Fruit fly (Drosophila melanogaster) whole organism, embryonic: ENCODE data around the gene dor.

ENCODE experiments used
- ATbp ChIP-seq: fragments of 200-800 bp; sonication (Bioruptor generic); optimal IDR thresholded peaks from 2 replicates; lab custom pipeline; 2017; ENCODE audit warnings: missing biosample characterization, mild to moderate bottlenecking, missing genetic modification characterization, missing genetic modification reagents
- Aef1 ChIP-seq: fragments of 200-800 bp; sonication (Bioruptor generic); IDR thresholded peaks from 3 replicates; pipeline ENCODE4 v1.3.6; 2022; ENCODE audit warnings: missing biosample characterization, missing genetic modification characterization
- Blimp-1 ChIP-seq: fragments of 200-800 bp; sonication (Bioruptor generic); optimal IDR thresholded peaks from 3 replicates; lab custom pipeline; 2018; ENCODE audit warnings: missing biosample characterization, missing genetic modification characterization, mild to moderate bottlenecking, moderate library complexity, missing genetic modification reagents
- Bteb2 ChIP-seq: fragments of 200-800 bp; sonication (Bioruptor generic); optimal IDR thresholded peaks from 2 replicates; lab custom pipeline; 2016; ENCODE audit warnings: missing biosample characterization, missing genetic modification characterization
- CG10979 ChIP-seq: fragments of 200-800 bp; sonication (Bioruptor generic); optimal IDR thresholded peaks from 2 replicates; lab custom pipeline; 2018; ENCODE audit warnings: missing biosample characterization, mild to moderate bottlenecking, missing genetic modification characterization, moderate library complexity
- CG11695 ChIP-seq: fragments of 200-800 bp; sonication (Bioruptor generic); IDR thresholded peaks from 3 replicates; pipeline ENCODE4 v1.3.6; 2022; ENCODE audit warnings: missing biosample characterization, missing genetic modification characterization
- CG12236 ChIP-seq: fragments of 200-800 bp; sonication (Bioruptor generic); optimal IDR thresholded peaks from 2 replicates; lab custom pipeline; 2016; ENCODE audit warnings: missing biosample characterization, missing genetic modification characterization
- CG12299 ChIP-seq: fragments of 200-800 bp; sonication (Bioruptor generic); optimal IDR thresholded peaks from 2 replicates; lab custom pipeline; 2018; ENCODE audit warnings: missing biosample characterization, mild to moderate bottlenecking, missing genetic modification characterization
- CG15011 ChIP-seq: fragments of 200-800 bp; sonication (Bioruptor generic); optimal IDR thresholded peaks from 3 replicates; lab custom pipeline; 2018; ENCODE audit warnings: missing biosample characterization, mild to moderate bottlenecking, missing genetic modification characterization
- CG16813 ChIP-seq: fragments of 200-800 bp; sonication (Bioruptor generic); IDR thresholded peaks from 3 replicates; pipeline ENCODE4 v1.3.6; 2022; ENCODE audit warnings: missing biosample characterization, missing genetic modification characterization; ENCODE audit not compliant: partially characterized antibody
- CG17359 ChIP-seq: fragments of 200-800 bp; sonication (Bioruptor generic); optimal IDR thresholded peaks from 3 replicates; lab custom pipeline; 2018; ENCODE audit warnings: missing biosample characterization, mild to moderate bottlenecking, missing genetic modification characterization, moderate library complexity
- CG17912 ChIP-seq: fragments of 200-800 bp; sonication (Bioruptor generic); optimal IDR thresholded peaks from 2 replicates; lab custom pipeline; 2018; ENCODE audit warnings: missing biosample characterization, mild to moderate bottlenecking, missing genetic modification characterization
- CG5953 ChIP-seq: fragments of 200-800 bp; sonication (Bioruptor generic); IDR thresholded peaks from 2 replicates; pipeline ENCODE4 v1.3.6; 2022; ENCODE audit warnings: missing biosample characterization, missing genetic modification characterization
- CG6854 ChIP-seq: fragments of 200-800 bp; sonication (Bioruptor generic); optimal IDR thresholded peaks from 3 replicates; lab custom pipeline; 2017; ENCODE audit warnings: missing biosample characterization, mild to moderate bottlenecking, missing genetic modification characterization
- CHES-1-like ChIP-seq: fragments of 200-800 bp; sonication (Bioruptor generic); optimal IDR thresholded peaks from 2 replicates; lab custom pipeline; 2016; ENCODE audit warnings: missing biosample characterization, missing genetic modification characterization
- CTCF ChIP-seq: fragments of 200-800 bp; sonication (Bioruptor generic); optimal IDR thresholded peaks from 2 replicates; lab custom pipeline; 2017; ENCODE audit warnings: missing biosample characterization, mild to moderate bottlenecking, missing genetic modification characterization, moderate library complexity
- Dbx ChIP-seq: fragments of 200-800 bp; sonication (Bioruptor generic); IDR thresholded peaks from 3 replicates; pipeline ENCODE4 v1.3.6; 2022; ENCODE audit warnings: missing biosample characterization, missing genetic modification characterization
- Fer2 ChIP-seq: fragments of 200-800 bp; sonication (Bioruptor generic); optimal IDR thresholded peaks from 2 replicates; lab custom pipeline; 2018; ENCODE audit warnings: missing biosample characterization, mild to moderate bottlenecking, missing genetic modification characterization, moderate library complexity
- Fer3 ChIP-seq: fragments of 200-800 bp; sonication (Bioruptor generic); optimal IDR thresholded peaks from 2 replicates; lab custom pipeline; 2018; ENCODE audit warnings: missing biosample characterization, mild to moderate bottlenecking, missing genetic modification characterization, moderate library complexity
- GATAe ChIP-seq: fragments of 200-800 bp; sonication (Bioruptor generic); conservative IDR thresholded peaks from 2 replicates; pipeline ENCODE4 v1.3.6; 2022; ENCODE audit warnings: missing biosample characterization, missing genetic modification characterization
- HLHmδ ChIP-seq: fragments of 200-800 bp; sonication (Bioruptor generic); optimal IDR thresholded peaks from 2 replicates; lab custom pipeline; 2018; ENCODE audit warnings: missing biosample characterization, mild to moderate bottlenecking, missing genetic modification characterization, moderate library complexity
- Hr39 ChIP-seq: fragments of >200 bp; optimal IDR thresholded peaks from 2 replicates; lab custom pipeline; 2017
- Mes4 ChIP-seq: fragments of 200-800 bp; sonication (Bioruptor generic); optimal IDR thresholded peaks from 2 replicates; lab custom pipeline; 2016; ENCODE audit warnings: missing biosample characterization, missing genetic modification characterization
- Mrtf ChIP-seq: fragments of 200-800 bp; sonication (Bioruptor generic); IDR thresholded peaks from 3 replicates; pipeline ENCODE4 v1.3.6; 2022; ENCODE audit warnings: missing biosample characterization, missing genetic modification characterization
- Myb ChIP-seq: fragments of 200-800 bp; sonication (Bioruptor generic); optimal IDR thresholded peaks from 2 replicates; lab custom pipeline; 2016; ENCODE audit warnings: missing biosample characterization, missing genetic modification characterization
- NC2β ChIP-seq: fragments of 200-800 bp; sonication (Bioruptor generic); optimal IDR thresholded peaks from 2 replicates; lab custom pipeline; 2016; ENCODE audit warnings: missing biosample characterization, missing genetic modification characterization
- Nf-YA ChIP-seq: fragments of 200-800 bp; sonication (Bioruptor generic); IDR thresholded peaks from 2 replicates; pipeline ENCODE4 v1.3.6; 2022; ENCODE audit warnings: missing biosample characterization, missing genetic modification characterization
- Ptx1 ChIP-seq: fragments of 200-800 bp; sonication (Bioruptor generic); IDR thresholded peaks from 2 replicates; pipeline ENCODE4 v1.3.6; 2022; ENCODE audit warnings: missing biosample characterization, missing genetic modification characterization
- Ssrp ChIP-seq: fragments of 200-800 bp; sonication (Bioruptor generic); optimal IDR thresholded peaks from 2 replicates; lab custom pipeline; 2018; ENCODE audit warnings: missing biosample characterization, mild to moderate bottlenecking, missing genetic modification characterization, moderate library complexity
- Stat92E ChIP-seq, 3 experiments: fragments of >200 bp in 2 of 3; fragments of 200-800 bp in 1 of 3; sonication (Bioruptor generic) in 1 of 3; optimal IDR thresholded peaks; 2 replicates each; lab custom pipeline; 2017 to 2019; ENCODE audit warnings: missing biosample characterization in 3 of 3, missing genetic modification characterization in 3 of 3, mild to moderate bottlenecking in 1 of 3, moderate library complexity in 1 of 3
- abd-A ChIP-seq: fragments of 200-800 bp; sonication (Bioruptor generic); optimal IDR thresholded peaks from 3 replicates; lab custom pipeline; 2019; ENCODE audit warnings: missing biosample characterization, mild to moderate bottlenecking, missing genetic modification characterization, moderate library complexity
- bbx ChIP-seq: fragments of 200-800 bp; sonication (Bioruptor generic); IDR thresholded peaks from 2 replicates; pipeline ENCODE4 v1.3.6; 2022; ENCODE audit warnings: missing biosample characterization, missing genetic modification characterization; ENCODE audit not compliant: partially characterized antibody
- cad ChIP-seq: fragments of >200 bp; optimal IDR thresholded peaks from 2 replicates; lab custom pipeline; 2017; ENCODE audit warnings: missing biosample characterization, missing genetic modification characterization
- cwo ChIP-seq: fragments of 200-800 bp; sonication (Bioruptor generic); optimal IDR thresholded peaks from 3 replicates; lab custom pipeline; 2017; ENCODE audit warnings: missing biosample characterization, missing genetic modification characterization, mild to moderate bottlenecking, moderate library complexity, missing genetic modification reagents
- fu2 ChIP-seq: fragments of 200-800 bp; sonication (Bioruptor generic); optimal IDR thresholded peaks from 2 replicates; lab custom pipeline; 2016; ENCODE audit warnings: missing biosample characterization, missing genetic modification characterization
- gcm2 ChIP-seq: fragments of 200-800 bp; sonication (Bioruptor generic); optimal IDR thresholded peaks from 2 replicates; lab custom pipeline; 2016; ENCODE audit warnings: missing biosample characterization, missing genetic modification characterization
- nau ChIP-seq: fragments of 200-800 bp; sonication (Bioruptor generic); optimal IDR thresholded peaks from 3 replicates; lab custom pipeline; 2017; ENCODE audit warnings: missing biosample characterization, mild to moderate bottlenecking, missing genetic modification characterization, missing genetic modification reagents
- nom ChIP-seq: fragments of 200-800 bp; sonication (Bioruptor generic); optimal IDR thresholded peaks from 2 replicates; lab custom pipeline; 2017; ENCODE audit warnings: missing biosample characterization, missing genetic modification characterization, mild to moderate bottlenecking, moderate library complexity, missing genetic modification reagents
- pan ChIP-seq, 4 experiments: fragments of >200 bp in 3 of 4; fragments of 200-800 bp in 1 of 4; sonication (Bioruptor generic) in 1 of 4; optimal IDR thresholded peaks in 3 of 4; IDR thresholded peaks in 1 of 4; 2 replicates each; pipeline versions ENCODE4 v1.3.6 to Lab custom; 2017 to 2022; ENCODE audit warnings: missing biosample characterization in 2 of 4, missing genetic modification characterization in 2 of 4, mixed read lengths in 1 of 4
- pb ChIP-seq: fragments of 200-800 bp; sonication (Bioruptor generic); optimal IDR thresholded peaks from 3 replicates; lab custom pipeline; 2016; ENCODE audit warnings: missing biosample characterization, missing genetic modification characterization
- peb ChIP-seq: fragments of 200-800 bp; sonication (Bioruptor generic); IDR thresholded peaks from 2 replicates; pipeline ENCODE4 v1.3.6; 2022; ENCODE audit warnings: missing biosample characterization, missing genetic modification characterization
- pita ChIP-seq: fragments of 200-800 bp; sonication (Bioruptor generic); optimal IDR thresholded peaks from 2 replicates; lab custom pipeline; 2017; ENCODE audit warnings: missing biosample characterization, mild to moderate bottlenecking, missing genetic modification characterization
- run ChIP-seq: fragments of 200-800 bp; sonication (Bioruptor generic); optimal IDR thresholded peaks from 3 replicates; lab custom pipeline; 2018; ENCODE audit warnings: missing biosample characterization, mild to moderate bottlenecking, missing genetic modification characterization
- slbo ChIP-seq: fragments of 200-800 bp; sonication (Bioruptor generic); IDR thresholded peaks from 2 replicates; pipeline ENCODE4 v1.3.6; 2022; ENCODE audit warnings: missing biosample characterization, missing genetic modification characterization
- trem ChIP-seq: fragments of 200-800 bp; optimal IDR thresholded peaks from 3 replicates; lab custom pipeline; 2019; ENCODE audit warnings: missing biosample characterization, mild to moderate bottlenecking, missing genetic modification characterization, moderate library complexity

Gene dor

DNA sequence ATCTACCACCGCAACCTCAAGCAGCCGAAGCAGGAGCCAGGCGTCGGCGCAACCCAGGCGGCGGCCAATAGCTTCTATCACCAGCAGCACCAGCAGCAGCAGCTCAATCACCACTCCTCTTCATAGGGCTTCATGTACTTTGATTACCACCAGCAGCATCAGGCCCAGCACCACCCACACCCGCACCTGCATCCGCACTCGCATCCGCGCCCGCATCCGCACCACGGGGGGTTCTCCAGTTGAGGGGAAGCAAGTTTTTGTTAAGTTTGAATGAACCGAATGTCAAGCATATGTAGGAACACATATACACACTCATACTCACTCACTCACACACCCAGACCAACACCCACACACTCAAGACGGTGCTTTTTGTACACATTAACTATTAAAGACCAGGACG is 21.2 kb upstream of the dor start:
- TF ChIP-seq trem (tag; lab: Kevin White, UChicago): no peak
- no peak for TF ChIP-seq Dbx (GFP tag; lab: Robert Waterston, UW)
- TF ChIP-seq Hr39 (lab: Kevin White, UChicago): peak; percentile 96
- TF ChIP-seq gcm2 (GFP tag; lab: Kevin White, UChicago): no peak
- TF ChIP-seq CG17912: no peak

DNA sequence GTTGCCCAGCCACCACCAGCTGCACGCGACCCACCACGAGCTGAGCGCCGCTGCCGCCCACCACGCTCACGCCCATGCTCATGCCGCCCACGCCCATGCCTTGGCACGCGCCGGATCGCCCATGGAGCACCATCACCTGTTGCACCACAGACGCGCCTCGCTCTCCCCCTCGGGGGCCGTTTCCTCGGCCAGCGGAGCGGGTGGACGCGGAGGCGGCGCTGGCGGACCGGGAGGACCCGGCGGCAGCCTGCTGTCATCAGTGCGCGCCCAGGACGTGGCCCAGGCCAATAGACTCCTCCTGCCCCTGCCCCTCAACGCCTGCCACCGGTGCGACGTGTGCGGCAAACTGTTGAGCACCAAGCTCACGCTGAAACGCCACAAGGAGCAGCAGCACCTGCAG is 17.0 kb upstream of the dor start:
- TF ChIP-seq Myb (GFP tag; lab: Kevin White, UChicago): no peak
- TF ChIP-seq Aef1 (GFP tag; lab: Robert Waterston, UW): no peak
- TF ChIP-seq pita (GFP tag; lab: Kevin White, UChicago): no peak
- no peak for TF ChIP-seq Blimp-1 (GFP tag; lab: Kevin White, UChicago)
- no peak for TF ChIP-seq fu2 (GFP tag; lab: Kevin White, UChicago)
- TF ChIP-seq CG5953 (GFP tag; lab: Robert Waterston, UW): no peak
- no peak for TF ChIP-seq CG12299
- TF ChIP-seq peb: no peak

DNA sequence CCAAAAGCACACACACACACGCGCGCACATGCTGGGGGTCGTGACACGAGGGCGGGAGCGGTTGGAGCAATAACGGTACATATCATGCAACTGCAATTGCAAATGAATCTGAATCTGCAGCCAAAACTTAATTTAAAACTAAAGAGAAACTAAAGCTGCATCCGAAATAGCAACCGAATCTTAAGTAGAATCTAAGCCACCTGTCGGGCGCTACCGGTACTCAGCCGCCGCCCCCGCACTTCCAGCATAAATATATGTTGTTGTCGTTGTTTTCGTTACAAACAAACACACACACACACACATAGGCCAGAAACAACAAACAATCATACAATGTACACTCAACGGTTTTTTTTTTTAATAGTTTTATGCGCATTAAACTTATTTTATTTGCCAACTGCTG is 4.6 kb upstream of the dor start:
- TF ChIP-seq CG10979 (tag; lab: Kevin White, UChicago): peak; percentile 61
- no peak for TF ChIP-seq Mrtf (GFP tag; lab: Robert Waterston, UW)
- TF ChIP-seq ATbp (GFP tag; lab: Kevin White, UChicago): no peak
- TF ChIP-seq cwo (GFP tag; lab: Kevin White, UChicago): no peak
- no peak for TF ChIP-seq CHES-1-like (GFP tag; lab: Kevin White, UChicago)
- no peak for TF ChIP-seq CG17359 (tag; lab: Kevin White, UChicago)
- TF ChIP-seq CTCF: peak; percentile 63
- TF ChIP-seq CG12236 (GFP tag; lab: Kevin White, UChicago): no peak

DNA sequence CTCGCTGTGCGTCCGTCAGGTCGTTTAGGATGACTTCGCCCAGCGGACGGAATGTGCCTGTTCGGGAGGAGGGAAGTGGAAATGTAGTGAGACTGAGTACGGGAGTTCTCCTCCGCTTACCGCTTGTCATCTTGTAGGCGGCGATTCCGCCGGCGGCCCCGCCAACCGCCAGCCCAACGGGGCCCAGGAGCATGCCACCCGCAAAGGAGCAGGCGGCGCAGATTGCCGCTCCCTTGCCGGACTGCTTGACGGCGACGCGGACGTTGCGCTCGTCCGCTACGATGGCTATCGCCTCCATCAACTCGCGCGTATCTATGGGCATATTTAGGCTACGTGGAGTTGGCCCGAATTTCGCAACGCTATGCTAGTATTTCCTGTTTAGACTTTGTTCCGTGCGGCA is 3.8 kb downstream of the dor start, which contains the start of gene Mur2B:
TSS of gene Mur2B (minus strand) at position 101 of the 400 bp plus-strand sequence.
- peak; percentile 27 for TF ChIP-seq nom (GFP tag; lab: Kevin White, UChicago)
- 0 out of 2 replicates have a peak, but pooled peaks have one; percentile 7 for TF ChIP-seq Nf-YA (GFP tag; lab: Robert Waterston, UW)
- no peak for TF ChIP-seq CG11695 (GFP tag; lab: Robert Waterston, UW)
- TF ChIP-seq, all 482 proteins: peak for 2

DNA sequence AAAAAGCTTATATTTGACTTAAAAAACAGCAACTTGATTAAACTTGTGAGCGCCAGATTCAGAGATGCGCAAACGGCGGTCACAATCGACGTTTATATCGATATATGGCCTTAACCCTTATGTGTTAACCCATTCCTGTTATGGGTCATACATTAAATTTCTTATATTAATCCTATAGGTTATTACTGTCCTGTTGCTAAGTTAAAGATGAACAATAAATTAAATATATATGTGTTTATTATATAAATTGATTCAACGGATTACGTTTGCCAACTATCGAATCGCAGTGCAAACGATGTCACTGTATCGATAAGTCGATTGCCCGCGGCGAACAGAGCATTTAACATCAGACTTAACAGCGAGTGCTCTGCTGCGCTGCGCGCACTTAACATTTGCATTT is 4.4 kb downstream of the dor start, which contains the start of the genes CG3740 and hfw:
TSS of gene CG3740 (minus strand) at position 84 of the 400 bp plus-strand sequence.
TSS of gene hfw (plus strand) at position 357 of the 400 bp plus-strand sequence.
- TF ChIP-seq CG6854 (GFP tag; lab: Kevin White, UChicago) (no peak), Ptx1 (GFP tag; lab: Robert Waterston, UW) (peak; percentile 85), HLHmδ (GFP tag; lab: Kevin White, UChicago) (no peak), Stat92E (GFP tag; optimal IDR thresholded peaks at IDR 0.05; lab: Kevin White, UChicago) (no peak), Fer2 (tag; lab: Kevin White, UChicago) (peak; percentile 46), CG15011 (GFP tag; lab: Kevin White, UChicago) (no peak), pan (optimal IDR thresholded peaks at IDR 0.05; lab: Kevin White, UChicago) (no peak), pan (GFP tag; optimal IDR thresholded peaks at IDR 0.05 in 1 of 2, IDR thresholded peaks at IDR 0.05 in 1 of 2) (peak in 1 of 2 experiments; percentile 72), run (tag; lab: Kevin White, UChicago) (no peak), slbo (GFP tag; lab: Robert Waterston, UW) (peak; percentile 90), NC2β (GFP tag; lab: Kevin White, UChicago) (no peak), nau (GFP tag; lab: Kevin White, UChicago) (no peak), CG16813 (GFP tag; lab: Robert Waterston, UW) (peak; percentile 94), Fer3 (tag; lab: Kevin White, UChicago) (peak; percentile 53), GATAe (GFP tag; lab: Robert Waterston, UW) (peak; percentile 43; the same call in 1 of the 2 replicates), pb (GFP tag; lab: Kevin White, UChicago) (no peak), bbx (GFP tag; lab: Robert Waterston, UW) (peak; percentile 82), Mes4 (GFP tag; lab: Kevin White, UChicago) (no peak), Bteb2 (GFP tag; lab: Kevin White, UChicago) (peak; percentile 19), cad (GFP tag; lab: Kevin White, UChicago) (no peak), Ssrp (tag; lab: Kevin White, UChicago) (peak; percentile 77), abd-A (tag; lab: Kevin White, UChicago) (no peak)
